Fruit fly (Drosophila melanogaster) whole organism, embryonic: Measurements from ENCODE around the gene CG12947.

Experiments
- Awh ChIP-seq: fragments of 200-800 bp; sonication (Bioruptor generic); IDR thresholded peaks from 2 replicates; pipeline ENCODE4, ENCODE4 v1.3.6; 2022; ENCODE audit warnings: missing biosample characterization, missing genetic modification characterization
- CG10274 ChIP-seq: fragments of 200-800 bp; sonication (Bioruptor generic); optimal IDR thresholded peaks from 3 replicates; lab custom pipeline; 2017; ENCODE audit warnings: missing biosample characterization, mild to moderate bottlenecking, missing genetic modification characterization
- CG10366 ChIP-seq: fragments of 200-800 bp; sonication (Bioruptor generic); IDR thresholded peaks from 2 replicates; pipeline ENCODE4 v1.3.6; 2022; ENCODE audit warnings: missing biosample characterization, missing genetic modification characterization
- CG10654 ChIP-seq: fragments of 200-800 bp; sonication (Bioruptor generic); optimal IDR thresholded peaks from 2 replicates; lab custom pipeline; 2016; ENCODE audit warnings: missing biosample characterization, missing genetic modification characterization
- CG12299 ChIP-seq: fragments of 200-800 bp; sonication (Bioruptor generic); optimal IDR thresholded peaks from 2 replicates; lab custom pipeline; 2018; ENCODE audit warnings: missing biosample characterization, mild to moderate bottlenecking, missing genetic modification characterization
- CG12942 ChIP-seq: fragments of 200-800 bp; sonication (Bioruptor generic); optimal IDR thresholded peaks from 3 replicates; lab custom pipeline; 2016; ENCODE audit warnings: missing biosample characterization, missing genetic modification characterization
- CG13287 ChIP-seq: fragments of 200-800 bp; sonication (Bioruptor generic); IDR thresholded peaks from 2 replicates; pipeline ENCODE4 v1.3.6; 2022; ENCODE audit warnings: missing biosample characterization, missing genetic modification characterization; ENCODE audit not compliant: partially characterized antibody
- CG14441 ChIP-seq: fragments of 200-800 bp; sonication (Bioruptor generic); IDR thresholded peaks from 2 replicates; pipeline ENCODE4 v1.3.6; 2022; ENCODE audit warnings: missing biosample characterization, missing genetic modification characterization
- CG14860 ChIP-seq: fragments of 200-800 bp; sonication (Bioruptor generic); IDR thresholded peaks from 3 replicates; pipeline ENCODE4 v1.3.6; 2022; ENCODE audit warnings: missing biosample characterization, missing genetic modification characterization; ENCODE audit not compliant: partially characterized antibody
- CG15696 ChIP-seq: fragments of 200-800 bp; sonication (Bioruptor generic); optimal IDR thresholded peaks from 2 replicates; lab custom pipeline; 2019; ENCODE audit warnings: missing biosample characterization, mild to moderate bottlenecking, missing genetic modification characterization, moderate library complexity
- CG17361 ChIP-seq: fragments of 200-800 bp; sonication (Bioruptor generic); IDR thresholded peaks from 3 replicates; pipeline ENCODE4 v1.3.6; 2022; ENCODE audit warnings: missing biosample characterization, missing genetic modification characterization
- CG30431 ChIP-seq: fragments of 200-800 bp; sonication (Bioruptor generic); optimal IDR thresholded peaks from 2 replicates; lab custom pipeline; 2017; ENCODE audit warnings: missing biosample characterization, missing genetic modification characterization
- CG42726 ChIP-seq: fragments of 200-800 bp; sonication (Bioruptor generic); IDR thresholded peaks from 2 replicates; pipeline ENCODE4 v1.3.6; 2022; ENCODE audit warnings: missing biosample characterization, missing genetic modification characterization; ENCODE audit not compliant: partially characterized antibody
- CG4328 ChIP-seq: fragments of 200-800 bp; sonication (Bioruptor generic); optimal IDR thresholded peaks from 3 replicates; lab custom pipeline; 2017; ENCODE audit warnings: missing biosample characterization, missing genetic modification reagents, missing genetic modification characterization
- CG5180 ChIP-seq: fragments of 200-800 bp; sonication (Bioruptor generic); optimal IDR thresholded peaks from 3 replicates; lab custom pipeline; 2017; ENCODE audit warnings: missing biosample characterization, missing genetic modification characterization, mild to moderate bottlenecking, moderate library complexity, missing genetic modification reagents
- CG6654 ChIP-seq: fragments of 200-800 bp; sonication (Bioruptor generic); optimal IDR thresholded peaks from 2 replicates; lab custom pipeline; 2017; ENCODE audit warnings: missing biosample characterization, mild to moderate bottlenecking, missing genetic modification characterization
- CG8290 ChIP-seq, 3 experiments: fragments of 200-800 bp; sonication (Bioruptor generic); optimal IDR thresholded peaks; 2 replicates each; lab custom pipeline; 2016 to 2019; ENCODE audit warnings: missing biosample characterization in 3 of 3, missing genetic modification characterization in 3 of 3, mild to moderate bottlenecking in 2 of 3, moderate library complexity in 1 of 3
- CG9876 ChIP-seq: fragments of 200-800 bp; sonication (Bioruptor generic); optimal IDR thresholded peaks from 2 replicates; lab custom pipeline; 2016; ENCODE audit warnings: missing biosample characterization, missing genetic modification characterization
- Gug ChIP-seq: fragments of 200-800 bp; sonication (Bioruptor generic); IDR thresholded peaks from 4 replicates; pipeline ENCODE4 v1.3.6; 2022; ENCODE audit warnings: missing biosample characterization, missing genetic modification characterization
- H2.0 ChIP-seq: fragments of 200-800 bp; sonication (Bioruptor generic); IDR thresholded peaks from 2 replicates; pipeline ENCODE4 v1.3.6; 2022; ENCODE audit warnings: missing biosample characterization, missing genetic modification characterization
- Hr39 ChIP-seq: fragments of >200 bp; optimal IDR thresholded peaks from 2 replicates; lab custom pipeline; 2017
- Hsf ChIP-seq: fragments of 200-800 bp; sonication (Bioruptor generic); optimal IDR thresholded peaks from 3 replicates; lab custom pipeline; 2016; ENCODE audit warnings: missing biosample characterization, missing genetic modification characterization
- Meics ChIP-seq: fragments of 200-800 bp; sonication (Bioruptor generic); optimal IDR thresholded peaks from 2 replicates; lab custom pipeline; 2017; ENCODE audit warnings: missing biosample characterization, mild to moderate bottlenecking, missing genetic modification characterization
- Mes4 ChIP-seq: fragments of 200-800 bp; sonication (Bioruptor generic); optimal IDR thresholded peaks from 2 replicates; lab custom pipeline; 2016; ENCODE audit warnings: missing biosample characterization, missing genetic modification characterization
- NFAT ChIP-seq: fragments of 200-800 bp; sonication (Bioruptor generic); IDR thresholded peaks from 2 replicates; pipeline ENCODE4 v1.3.6; 2022; ENCODE audit warnings: missing biosample characterization, missing genetic modification characterization
- Nf-YA ChIP-seq: fragments of 200-800 bp; sonication (Bioruptor generic); IDR thresholded peaks from 2 replicates; pipeline ENCODE4 v1.3.6; 2022; ENCODE audit warnings: missing biosample characterization, missing genetic modification characterization
- NfI ChIP-seq: fragments of 200-800 bp; sonication (Bioruptor generic); optimal IDR thresholded peaks from 3 replicates; lab custom pipeline; 2018; ENCODE audit warnings: missing biosample characterization, mild to moderate bottlenecking, missing genetic modification characterization, moderate library complexity
- Taf1 ChIP-seq: fragments of 200-800 bp; sonication (Bioruptor generic); IDR thresholded peaks from 2 replicates; pipeline ENCODE4 v1.3.6; 2022; ENCODE audit warnings: missing biosample characterization, missing genetic modification characterization
- aop ChIP-seq: fragments of 200-800 bp; sonication (Bioruptor generic); IDR thresholded peaks from 2 replicates; pipeline ENCODE4 v1.3.6; 2022; ENCODE audit warnings: missing biosample characterization, missing genetic modification characterization
- bowl ChIP-seq: fragments of 200-800 bp; sonication (Bioruptor generic); IDR thresholded peaks from 2 replicates; pipeline ENCODE4 v1.3.6; 2022; ENCODE audit warnings: missing biosample characterization, missing genetic modification characterization
- cad ChIP-seq: fragments of >200 bp; optimal IDR thresholded peaks from 2 replicates; lab custom pipeline; 2017; ENCODE audit warnings: missing biosample characterization, missing genetic modification characterization
- caup ChIP-seq: fragments of 200-800 bp; sonication (Bioruptor generic); optimal IDR thresholded peaks from 3 replicates; lab custom pipeline; 2017; ENCODE audit warnings: missing biosample characterization, mild to moderate bottlenecking, missing genetic modification characterization, moderate library complexity; ENCODE audit not compliant: severe bottlenecking
- cg ChIP-seq: fragments of 200-800 bp; sonication (Bioruptor generic); optimal IDR thresholded peaks from 3 replicates; lab custom pipeline; 2019; ENCODE audit warnings: missing biosample characterization, mild to moderate bottlenecking, missing genetic modification characterization, moderate library complexity
- chinmo ChIP-seq: fragments of 200-800 bp; sonication (Bioruptor generic); IDR thresholded peaks from 4 replicates; pipeline ENCODE4 v1.3.6; 2022; ENCODE audit warnings: missing biosample characterization, missing genetic modification characterization; ENCODE audit not compliant: partially characterized antibody
- cwo ChIP-seq: fragments of 200-800 bp; sonication (Bioruptor generic); optimal IDR thresholded peaks from 3 replicates; lab custom pipeline; 2017; ENCODE audit warnings: missing biosample characterization, missing genetic modification characterization, mild to moderate bottlenecking, moderate library complexity, missing genetic modification reagents
- dmrt99B ChIP-seq: fragments of 200-800 bp; sonication (Bioruptor generic); optimal IDR thresholded peaks from 2 replicates; lab custom pipeline; 2018; ENCODE audit warnings: missing biosample characterization, mild to moderate bottlenecking, missing genetic modification characterization, moderate library complexity
- emc ChIP-seq: fragments of 200-800 bp; sonication (Bioruptor generic); optimal IDR thresholded peaks from 2 replicates; lab custom pipeline; 2016; ENCODE audit warnings: missing biosample characterization, missing genetic modification characterization
- ewg ChIP-seq: fragments of 200-800 bp; sonication (Bioruptor generic); optimal IDR thresholded peaks from 3 replicates; lab custom pipeline; 2017; ENCODE audit warnings: mild to moderate bottlenecking, missing biosample characterization, missing genetic modification reagents, missing genetic modification characterization
- fd102C ChIP-seq: fragments of 200-800 bp; sonication (Bioruptor generic); optimal IDR thresholded peaks from 2 replicates; lab custom pipeline; 2018; ENCODE audit warnings: missing biosample characterization, mild to moderate bottlenecking, missing genetic modification characterization, moderate library complexity
- fu2 ChIP-seq: fragments of 200-800 bp; sonication (Bioruptor generic); optimal IDR thresholded peaks from 2 replicates; lab custom pipeline; 2016; ENCODE audit warnings: missing biosample characterization, missing genetic modification characterization
- jigr1 ChIP-seq: fragments of 200-800 bp; sonication (Bioruptor generic); IDR thresholded peaks from 3 replicates; pipeline ENCODE4 v1.3.6; 2022; ENCODE audit warnings: missing biosample characterization, missing genetic modification characterization
- kah ChIP-seq: fragments of 200-800 bp; sonication (Bioruptor generic); optimal IDR thresholded peaks from 2 replicates; lab custom pipeline; 2018; ENCODE audit warnings: missing biosample characterization, mild to moderate bottlenecking, missing genetic modification characterization
- odd ChIP-seq: fragments of 200-800 bp; sonication (Bioruptor generic); optimal IDR thresholded peaks from 2 replicates; lab custom pipeline; 2017; ENCODE audit warnings: missing biosample characterization, mild to moderate bottlenecking, missing genetic modification characterization
- pros ChIP-seq: fragments of 200-800 bp; sonication (Bioruptor generic); optimal IDR thresholded peaks from 3 replicates; lab custom pipeline; 2019; ENCODE audit warnings: missing biosample characterization, mild to moderate bottlenecking, missing genetic modification characterization, moderate library complexity
- sd ChIP-seq: fragments of 200-800 bp; sonication (Bioruptor generic); optimal IDR thresholded peaks from 3 replicates; lab custom pipeline; 2018; ENCODE audit warnings: missing biosample characterization, mild to moderate bottlenecking, missing genetic modification characterization, moderate library complexity
- shn ChIP-seq: fragments of 200-800 bp; sonication (Bioruptor generic); optimal IDR thresholded peaks from 3 replicates; lab custom pipeline; 2016; ENCODE audit warnings: missing biosample characterization, missing genetic modification characterization
- stwl ChIP-seq: fragments of 200-800 bp; sonication (Bioruptor generic); optimal IDR thresholded peaks from 3 replicates; lab custom pipeline; 2018; ENCODE audit warnings: missing biosample characterization, mild to moderate bottlenecking, missing genetic modification characterization, moderate library complexity
- toy ChIP-seq: fragments of 200-800 bp; sonication (Bioruptor generic); IDR thresholded peaks from 2 replicates; pipeline ENCODE4 v1.3.6; 2022; ENCODE audit warnings: missing biosample characterization, missing genetic modification characterization
- vnd ChIP-seq: fragments of 200-800 bp; sonication (Bioruptor generic); IDR thresholded peaks from 3 replicates; pipeline ENCODE4 v1.3.6; 2022; ENCODE audit warnings: missing biosample characterization, missing genetic modification characterization; ENCODE audit not compliant: partially characterized antibody

Gene CG12947

DNA sequence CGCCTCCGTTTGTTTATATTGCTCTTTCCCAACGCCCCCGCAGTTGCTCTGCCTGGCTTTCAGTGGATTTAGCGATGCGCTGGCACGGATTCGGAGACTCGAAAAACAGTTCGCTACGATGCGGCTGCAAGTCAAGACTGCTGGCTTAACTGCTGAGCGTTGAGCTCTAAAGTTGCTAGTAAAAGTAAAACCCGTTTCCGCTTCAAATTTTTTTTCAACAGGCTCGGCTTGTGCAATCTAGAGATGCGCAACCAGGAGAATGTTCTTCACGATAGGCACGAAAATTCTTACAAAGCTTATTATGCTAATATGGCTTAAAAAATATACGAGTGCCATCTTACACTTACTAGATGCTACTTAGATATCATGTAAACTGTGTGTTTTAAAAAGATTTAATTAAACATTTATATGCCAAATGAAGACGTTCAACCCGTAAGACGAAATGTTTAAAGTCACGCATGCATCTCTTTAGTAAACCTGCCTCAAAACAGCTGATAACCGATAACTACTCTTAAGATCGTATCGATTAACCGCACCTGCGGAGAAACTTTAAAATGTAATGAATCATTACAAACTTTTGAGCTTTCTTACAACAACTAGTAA, 32.5 kb upstream of the CG12947 start, which contains the start of gene CG12948 (continued):
- no peak for TF ChIP-seq sd
- no peak for TF ChIP-seq caup (GFP tag; lab: Kevin White, UChicago)
- no peak for TF ChIP-seq odd (GFP tag; lab: Kevin White, UChicago)
- TF ChIP-seq ewg (GFP tag; lab: Kevin White, UChicago): no peak
- TF ChIP-seq CG12942: no peak
- no peak; the same call in 1 of the 3 replicates for TF ChIP-seq CG17361 (GFP tag; lab: Robert Waterston, UW)
- no peak for TF ChIP-seq Nf-YA (GFP tag; lab: Robert Waterston, UW)
- peak; percentile 54 for TF ChIP-seq Hsf (GFP tag; lab: Kevin White, UChicago)
- TF ChIP-seq Taf1 (GFP tag; lab: Robert Waterston, UW): 0 out of 2 replicates have a peak, but pooled peaks have one; percentile 15
- TF ChIP-seq bowl (GFP tag; lab: Robert Waterston, UW): no peak
- TF ChIP-seq H2.0 (GFP tag; lab: Robert Waterston, UW): no peak
- no peak for TF ChIP-seq CG10274 (GFP tag; lab: Kevin White, UChicago)
- no peak for TF ChIP-seq emc (GFP tag; lab: Kevin White, UChicago)
- TF ChIP-seq CG42726 (GFP tag; lab: Robert Waterston, UW): 0 out of 2 replicates have a peak, but pooled peaks have one; percentile 19
- TF ChIP-seq CG13287 (GFP tag; lab: Robert Waterston, UW): peak; percentile 96
- TF ChIP-seq CG4328: no peak
- TF ChIP-seq Meics (GFP tag; lab: Kevin White, UChicago): no peak
- TF ChIP-seq jigr1: no peak
- TF ChIP-seq cwo (GFP tag; lab: Kevin White, UChicago): no peak
- TF ChIP-seq CG14441 (GFP tag; lab: Robert Waterston, UW): 0 out of 2 replicates have a peak, but pooled peaks have one; percentile 10
- TF ChIP-seq vnd (GFP tag; lab: Robert Waterston, UW): peak; percentile 86
- peak; percentile 78; the same call in 2 of the 3 replicates for TF ChIP-seq CG14860 (GFP tag; lab: Robert Waterston, UW)
- no peak for TF ChIP-seq cg (GFP tag; lab: Kevin White, UChicago)
- TF ChIP-seq stwl: no peak
- TF ChIP-seq fd102C (GFP tag; lab: Kevin White, UChicago): no peak
- no peak for TF ChIP-seq Hr39 (lab: Kevin White, UChicago)
- TF ChIP-seq dmrt99B (tag; lab: Kevin White, UChicago): no peak
- no peak for TF ChIP-seq kah
- peak; percentile 6; the same call in 1 of the 4 replicates for TF ChIP-seq Gug (GFP tag; lab: Robert Waterston, UW)
- TF ChIP-seq CG8290 (GFP tag; optimal IDR thresholded peaks at IDR 0.05; lab: Kevin White, UChicago): peak; percentile 8
- TF ChIP-seq CG8290 (tag; optimal IDR thresholded peaks at IDR 0.05; lab: Kevin White, UChicago): no peak
- no peak for TF ChIP-seq Awh (GFP tag; lab: Robert Waterston, UW)
- peak; percentile 57 for TF ChIP-seq CG15696 (tag; lab: Kevin White, UChicago)
- peak; percentile 3 for TF ChIP-seq fu2 (GFP tag; lab: Kevin White, UChicago)
- TF ChIP-seq cad (GFP tag; lab: Kevin White, UChicago): no peak
- TF ChIP-seq CG5180: no peak
- peak; percentile 64 for TF ChIP-seq NFAT
- TF ChIP-seq toy (GFP tag; lab: Robert Waterston, UW): no peak
- TF ChIP-seq CG10654 (GFP tag; lab: Kevin White, UChicago): no peak
- no peak for TF ChIP-seq Mes4 (GFP tag; lab: Kevin White, UChicago)
- peak; percentile 62 for TF ChIP-seq pros (GFP tag; lab: Kevin White, UChicago)
- peak; percentile 90 for TF ChIP-seq chinmo
- no peak for TF ChIP-seq NfI
- TF ChIP-seq shn (GFP tag; lab: Kevin White, UChicago): no peak
- TF ChIP-seq CG10366: peak; percentile 11; the same call in 1 of the 2 replicates
- no peak for TF ChIP-seq CG9876
- no peak for TF ChIP-seq aop
- TF ChIP-seq CG12299 (tag; lab: Kevin White, UChicago): no peak
- no peak for TF ChIP-seq CG6654 (GFP tag; lab: Kevin White, UChicago)
- no peak for TF ChIP-seq CG30431 (GFP tag; lab: Kevin White, UChicago)
